Worm (Caenorhabditis elegans) whole organism, L4 larva: ENCODE measurements around the gene mps-1.

Source experiments
- D1046.2 ChIP-seq: fragments of 200-800 bp; sonication (Bioruptor generic); IDR thresholded peaks from 2 replicates; pipeline ENCODE4 v1.3.6; 2022; ENCODE audit warnings: missing genetic modification characterization, missing compliant biosample characterization
- F49E8.2 ChIP-seq: sonication (generic microtip); optimal IDR thresholded peaks from 2 replicates; lab custom pipeline; 2016; ENCODE audit warnings: missing compliant biosample characterization, mild to moderate bottlenecking, missing genetic modification characterization, borderline replicate concordance
- Y48G9A.11 ChIP-seq: fragments of 200-800 bp; sonication (Bioruptor generic); IDR thresholded peaks from 2 replicates; pipeline ENCODE4 v1.3.6; 2022; ENCODE audit warnings: missing genetic modification reagents, missing genetic modification characterization, missing compliant biosample characterization
- Y75B8A.6 ChIP-seq: fragments of 200-800 bp; sonication (Bioruptor generic); IDR thresholded peaks from 2 replicates; pipeline ENCODE4 v1.3.6; 2022; ENCODE audit warnings: missing genetic modification reagents, missing genetic modification characterization, missing compliant biosample characterization
- ZK337.2 ChIP-seq: fragments of 200-800 bp; sonication (Bioruptor generic); IDR thresholded peaks from 2 replicates; pipeline ENCODE4 v1.3.6; 2022; ENCODE audit warnings: missing genetic modification reagents, missing genetic modification characterization, missing compliant biosample characterization
- aha-1 ChIP-seq: fragments of 150-350 bp; peaks from one replicate; lab custom pipeline; 2014; ENCODE audit warnings: missing biosample characterization, missing genetic modification characterization
- ama-1 ChIP-seq: fragments of 150-350 bp; optimal IDR thresholded peaks from 2 replicates; lab custom pipeline; 2014; ENCODE audit warnings: inconsistent platforms, mixed read lengths
- arid-1 ChIP-seq: fragments of 200-800 bp; sonication (Bioruptor generic); conservative IDR thresholded peaks from 2 replicates; pipeline ENCODE4 v1.3.6; 2022; ENCODE audit warnings: missing genetic modification reagents, missing genetic modification characterization, missing compliant biosample characterization
- ceh-20 ChIP-seq: fragments of 200-800 bp; sonication (Bioruptor generic); IDR thresholded peaks from 2 replicates; pipeline ENCODE4 v1.3.6; 2022; ENCODE audit warnings: missing genetic modification reagents, missing genetic modification characterization, missing compliant biosample characterization
- ceh-28 ChIP-seq: fragments of 150-350 bp; optimal IDR thresholded peaks from 2 replicates; lab custom pipeline; 2014; ENCODE audit warnings: missing biosample characterization, missing genetic modification reagents, missing genetic modification characterization
- ceh-44 ChIP-seq: fragments of 200-800 bp; sonication (Bioruptor generic); IDR thresholded peaks from 2 replicates; pipeline ENCODE4 v1.3.6; 2022; ENCODE audit warnings: missing genetic modification reagents, missing genetic modification characterization, missing compliant biosample characterization
- daf-12 ChIP-seq: fragments of 150-350 bp; optimal IDR thresholded peaks from 2 replicates; lab custom pipeline; 2014; ENCODE audit warnings: missing biosample characterization, missing genetic modification reagents, missing genetic modification characterization
- daf-16 ChIP-seq, 3 experiments: sonication (generic microtip); optimal IDR thresholded peaks; 2 replicates each; lab custom pipeline; 2016 to 2017; ENCODE audit warnings: missing genetic modification characterization in 3 of 3, missing genetic modification reagents in 3 of 3, mild to moderate bottlenecking in 2 of 3, missing compliant biosample characterization in 2 of 3, missing biosample characterization in 1 of 3, moderate library complexity in 1 of 3
- dpl-1 ChIP-seq: fragments of 150-350 bp; optimal IDR thresholded peaks from 2 replicates; lab custom pipeline; 2014; ENCODE audit warnings: missing biosample characterization, missing genetic modification reagents, missing genetic modification characterization
- dve-1 ChIP-seq: sonication (generic microtip); optimal IDR thresholded peaks from 2 replicates; lab custom pipeline; 2017; ENCODE audit warnings: antibody characterized with exemption, mild to moderate bottlenecking, missing genetic modification characterization, missing compliant biosample characterization; ENCODE audit not compliant: insufficient read depth
- gei-8 ChIP-seq: fragments of 200-800 bp; sonication (Bioruptor generic); optimal IDR thresholded peaks from 2 replicates; lab custom pipeline; 2018; ENCODE audit warnings: mild to moderate bottlenecking, missing genetic modification characterization, missing compliant biosample characterization
- hlh-11 ChIP-seq: fragments of 200-800 bp; sonication (Bioruptor generic); optimal IDR thresholded peaks from 2 replicates; lab custom pipeline; 2018; ENCODE audit warnings: mild to moderate bottlenecking, missing genetic modification characterization, missing compliant biosample characterization
- hmg-1.1 ChIP-seq: fragments of 200-800 bp; sonication (Bioruptor generic); IDR thresholded peaks from 2 replicates; pipeline ENCODE4 v1.3.6; 2022; ENCODE audit warnings: missing genetic modification reagents, missing genetic modification characterization, missing compliant biosample characterization
- lin-1 ChIP-seq: fragments of 200-800 bp; sonication (Bioruptor generic); IDR thresholded peaks from 2 replicates; pipeline ENCODE4 v1.3.6; 2022; ENCODE audit warnings: missing genetic modification reagents, missing genetic modification characterization, missing compliant biosample characterization
- lin-13 ChIP-seq: fragments of 150-350 bp; optimal IDR thresholded peaks from 2 replicates; lab custom pipeline; 2014; ENCODE audit warnings: missing biosample characterization, missing genetic modification reagents, missing genetic modification characterization
- lin-15B ChIP-seq: fragments of 150-350 bp; sonication (generic microtip); optimal IDR thresholded peaks from 3 replicates; lab custom pipeline; 2014; ENCODE audit warnings: missing biosample characterization, missing genetic modification characterization
- lin-38 ChIP-seq: fragments of 200-800 bp; sonication (Bioruptor generic); IDR thresholded peaks from 2 replicates; pipeline ENCODE4 v1.3.6; 2022; ENCODE audit warnings: missing genetic modification reagents, missing genetic modification characterization, missing compliant biosample characterization
- lin-39 ChIP-seq: fragments of 150-350 bp; optimal IDR thresholded peaks from 2 replicates; lab custom pipeline; 2014; ENCODE audit warnings: missing biosample characterization, missing genetic modification reagents, missing genetic modification characterization
- lsy-2 ChIP-seq, 2 experiments: fragments of 150-350 bp in 1 of 2; sonication (generic microtip) in 1 of 2; optimal IDR thresholded peaks; 2 replicates each; lab custom pipeline; 2014 to 2017; ENCODE audit warnings: missing biosample characterization in 2 of 2, missing genetic modification characterization in 2 of 2
- madf-9 ChIP-seq: fragments of 200-800 bp; sonication (Bioruptor generic); conservative IDR thresholded peaks from 2 replicates; pipeline ENCODE4 v1.3.6; 2022; ENCODE audit warnings: missing genetic modification reagents, missing genetic modification characterization, missing compliant biosample characterization
- mep-1 ChIP-seq: fragments of 150-350 bp; sonication (generic microtip); optimal IDR thresholded peaks from 3 replicates; lab custom pipeline; 2014; ENCODE audit warnings: missing biosample characterization, missing genetic modification characterization
- mes-2 ChIP-seq: sonication (generic microtip); optimal IDR thresholded peaks from 2 replicates; lab custom pipeline; 2016; ENCODE audit warnings: missing genotype, mild to moderate bottlenecking, missing genetic modification characterization, missing compliant biosample characterization; ENCODE audit not compliant: poor library complexity, severe bottlenecking
- mxl-2 ChIP-seq: fragments of 200-800 bp; sonication (Bioruptor generic); conservative IDR thresholded peaks from 2 replicates; pipeline ENCODE4 v1.3.6; 2022; ENCODE audit warnings: missing genetic modification reagents, missing genetic modification characterization, missing compliant biosample characterization
- mxl-3 ChIP-seq: fragments of 200-800 bp; sonication (Bioruptor generic); optimal IDR thresholded peaks from 2 replicates; lab custom pipeline; 2018; ENCODE audit warnings: mild to moderate bottlenecking, missing genetic modification characterization, missing compliant biosample characterization
- nhr-102 ChIP-seq: sonication (generic microtip); optimal IDR thresholded peaks from 2 replicates; lab custom pipeline; 2016; ENCODE audit warnings: mild to moderate bottlenecking, missing genetic modification characterization, moderate library complexity, missing compliant biosample characterization
- nhr-11 ChIP-seq: fragments of 150-350 bp; optimal IDR thresholded peaks from 2 replicates; lab custom pipeline; 2014; ENCODE audit warnings: missing biosample characterization, missing genetic modification characterization
- nhr-111 ChIP-seq: fragments of 200-800 bp; sonication (Bioruptor generic); optimal IDR thresholded peaks from 2 replicates; lab custom pipeline; 2018; ENCODE audit warnings: mild to moderate bottlenecking, missing genetic modification characterization, missing compliant biosample characterization
- nhr-237 ChIP-seq: sonication (generic microtip); optimal IDR thresholded peaks from 2 replicates; lab custom pipeline; 2017; ENCODE audit warnings: missing biosample characterization, missing genetic modification characterization
- nhr-25 ChIP-seq: sonication (generic microtip); optimal IDR thresholded peaks from 2 replicates; lab custom pipeline; 2017; ENCODE audit warnings: missing genetic modification characterization, mild to moderate bottlenecking, missing compliant biosample characterization, antibody characterized with exemption, moderate library complexity, borderline replicate concordance; ENCODE audit not compliant: insufficient read depth
- nhr-28 ChIP-seq: fragments of 150-350 bp; optimal IDR thresholded peaks from 2 replicates; lab custom pipeline; 2014; ENCODE audit warnings: missing biosample characterization, missing genetic modification characterization
- nhr-41 ChIP-seq: fragments of 200-800 bp; sonication (Bioruptor generic); IDR thresholded peaks from 2 replicates; pipeline ENCODE4 v1.3.6; 2022; ENCODE audit warnings: missing genetic modification reagents, missing genetic modification characterization, missing compliant biosample characterization
- nhr-6 ChIP-seq: fragments of 150-350 bp; optimal IDR thresholded peaks from 2 replicates; lab custom pipeline; 2014; ENCODE audit warnings: missing biosample characterization, missing genetic modification characterization
- nhr-77 ChIP-seq: fragments of 150-350 bp; optimal IDR thresholded peaks from 2 replicates; lab custom pipeline; 2014; ENCODE audit warnings: missing biosample characterization, missing genetic modification characterization
- pha-4 ChIP-seq, 2 experiments: fragments of 150-350 bp in 1 of 2; fragments of 200-800 bp in 1 of 2; sonication (Bioruptor generic) in 1 of 2; IDR thresholded peaks in 1 of 2; optimal IDR thresholded peaks in 1 of 2; 2 replicates each; pipeline versions ENCODE4 v1.3.6 to Lab custom; 2014 to 2022; ENCODE audit warnings: missing genetic modification characterization in 2 of 2, missing genetic modification reagents in 2 of 2, missing biosample characterization in 1 of 2, missing compliant biosample characterization in 1 of 2
- php-3 ChIP-seq: fragments of 200-800 bp; sonication (Bioruptor generic); IDR thresholded peaks from 2 replicates; pipeline ENCODE4 v1.3.6; 2022; ENCODE audit warnings: missing genetic modification reagents, missing genetic modification characterization, missing compliant biosample characterization
- saeg-2 ChIP-seq: fragments of 200-800 bp; sonication (Bioruptor generic); IDR thresholded peaks from 2 replicates; pipeline ENCODE4 v1.3.6; 2022; ENCODE audit warnings: missing genetic modification reagents, missing genetic modification characterization, missing compliant biosample characterization
- set-16 ChIP-seq: fragments of 200-800 bp; sonication (Bioruptor generic); IDR thresholded peaks from 2 replicates; pipeline ENCODE4 v1.3.6; 2022; ENCODE audit warnings: missing genetic modification reagents, missing genetic modification characterization, missing compliant biosample characterization
- skn-1 ChIP-seq: fragments of 150-350 bp; optimal IDR thresholded peaks from 2 replicates; lab custom pipeline; 2014; ENCODE audit warnings: missing biosample characterization, missing genetic modification characterization
- snpc-1.2 ChIP-seq: fragments of 200-800 bp; sonication (Bioruptor generic); IDR thresholded peaks from 2 replicates; pipeline ENCODE4 v1.3.6; 2022; ENCODE audit warnings: missing genetic modification reagents, missing genetic modification characterization, missing compliant biosample characterization
- spr-3 ChIP-seq: fragments of 200-800 bp; sonication (Bioruptor generic); optimal IDR thresholded peaks from 2 replicates; lab custom pipeline; 2018; ENCODE audit warnings: mild to moderate bottlenecking, missing genetic modification characterization, missing compliant biosample characterization
- tag-97 ChIP-seq: fragments of 200-800 bp; sonication (Bioruptor generic); IDR thresholded peaks from 2 replicates; pipeline ENCODE4 v1.3.6; 2022; ENCODE audit warnings: missing genetic modification characterization, missing compliant biosample characterization
- tra-1 ChIP-seq: fragments of 200-800 bp; sonication (Bioruptor generic); IDR thresholded peaks from 2 replicates; pipeline ENCODE4 v1.3.6; 2022; ENCODE audit warnings: missing genetic modification reagents, missing genetic modification characterization, missing compliant biosample characterization
- vab-7 ChIP-seq: fragments of 200-800 bp; sonication (Bioruptor generic); IDR thresholded peaks from 2 replicates; pipeline ENCODE4 v1.3.6; 2022; ENCODE audit warnings: missing genetic modification reagents, missing genetic modification characterization, missing compliant biosample characterization
- zip-2 ChIP-seq: fragments of 150-350 bp; optimal IDR thresholded peaks from 2 replicates; lab custom pipeline; 2014; ENCODE audit warnings: missing biosample characterization, missing genetic modification characterization
- ztf-11 ChIP-seq: fragments of 150-350 bp; optimal IDR thresholded peaks from 2 replicates; lab custom pipeline; 2014; ENCODE audit warnings: missing biosample characterization, missing genetic modification characterization
- ztf-7 ChIP-seq: fragments of 150-350 bp; optimal IDR thresholded peaks from 2 replicates; lab custom pipeline; 2014; ENCODE audit warnings: missing biosample characterization, missing genetic modification characterization

Gene mps-1

ce11 chrII:6327317-6327716 is 33.2 kb upstream of the mps-1 start (continued):
- TF ChIP-seq nhr-25 (no peak), ama-1 (lab: Kevin White, UChicago) (no peak), madf-9 (GFP tag; lab: Robert Waterston, UW) (no peak), lin-15B (tag; lab: Kevin White, UChicago) (no peak), lin-13 (GFP tag; lab: Kevin White, UChicago) (no peak), nhr-41 (GFP tag; lab: Robert Waterston, UW) (no peak), set-16 (GFP tag; lab: Robert Waterston, UW) (no peak), Y75B8A.6 (no peak), nhr-6 (tag; lab: Kevin White, UChicago) (no peak), pha-4 (GFP tag; IDR thresholded peaks at IDR 0.05; lab: Robert Waterston, UW) (no peak), pha-4 (tag; optimal IDR thresholded peaks at IDR 0.05; lab: Kevin White, UChicago) (no peak), tag-97 (no peak), dpl-1 (GFP tag; lab: Kevin White, UChicago) (no peak), spr-3 (no peak), hlh-11 (peak; percentile 88), ZK337.2 (GFP tag; lab: Robert Waterston, UW) (no peak), tra-1 (peak; percentile 79), saeg-2 (GFP tag; lab: Robert Waterston, UW) (0 out of 2 replicates have a peak, but pooled peaks have one; percentile 58), daf-12 (tag; lab: Kevin White, UChicago) (no peak), hmg-1.1 (GFP tag; lab: Robert Waterston, UW) (no peak), php-3 (peak; percentile 80), ztf-11 (no peak), gei-8 (GFP tag; lab: Kevin White, UChicago) (no peak), aha-1 (no peak), ceh-20 (GFP tag; lab: Robert Waterston, UW) (no peak), daf-16 (GFP tag; optimal IDR thresholded peaks at IDR 0.05; lab: Kevin White, UChicago) (peak in 1 of 2 experiments; percentile 55), daf-16 (tag; optimal IDR thresholded peaks at IDR 0.05; lab: Kevin White, UChicago) (peak; percentile 59), lsy-2 (tag; optimal IDR thresholded peaks at IDR 0.05; lab: Kevin White, UChicago) (peak in 1 of 2 experiments; percentile 17), vab-7 (GFP tag; lab: Robert Waterston, UW) (no peak), mes-2 (tag; lab: Kevin White, UChicago) (peak; percentile 32), arid-1 (GFP tag; lab: Robert Waterston, UW) (no peak), zip-2 (tag; lab: Kevin White, UChicago) (no peak), mep-1 (tag; lab: Kevin White, UChicago) (no peak), mxl-2 (GFP tag; lab: Robert Waterston, UW) (no peak), nhr-237 (tag; lab: Kevin White, UChicago) (no peak), dve-1 (tag; lab: Kevin White, UChicago) (peak; percentile 75), lin-39 (tag; lab: Kevin White, UChicago) (no peak), nhr-102 (peak; percentile 60), skn-1 (no peak), nhr-111 (GFP tag; lab: Kevin White, UChicago) (no peak), nhr-11 (tag; lab: Kevin White, UChicago) (no peak), nhr-77 (peak; percentile 63), lin-38 (no peak), D1046.2 (GFP tag; lab: Robert Waterston, UW) (no peak), ceh-28 (tag; lab: Kevin White, UChicago) (no peak), snpc-1.2 (GFP tag; lab: Robert Waterston, UW) (no peak), F49E8.2 (no peak), ztf-7 (tag; lab: Kevin White, UChicago) (no peak), Y48G9A.11 (GFP tag; lab: Robert Waterston, UW) (no peak), lin-1 (peak; percentile 78), ceh-44 (GFP tag; lab: Robert Waterston, UW) (no peak), nhr-28 (tag; lab: Kevin White, UChicago) (peak; percentile 82), mxl-3 (peak; percentile 70)
